Worm (Caenorhabditis elegans): Measurements from ENCODE around the gene lin-1.

- TF ChIP-seq tab-1 (GFP tag; IDR thresholded peaks at IDR 0.05) (no peak), med-1 (GFP tag; optimal IDR thresholded peaks at IDR 0.05; ENCODE audit: insufficient read depth) (no peak), cog-1 (tag; optimal IDR thresholded peaks at IDR 0.05) (no peak), flt-1 (GFP tag; IDR thresholded peaks at IDR 0.05) (no peak), T22C8.4 (GFP tag; IDR thresholded peaks at IDR 0.05) (no peak), klf-2 (GFP tag; conservative IDR thresholded peaks at IDR 0.05) (no peak), ztf-29 (GFP tag; IDR thresholded peaks at IDR 0.05) (no peak), ztf-23 (GFP tag; IDR thresholded peaks at IDR 0.05) (no peak), ref-1 (GFP tag; conservative IDR thresholded peaks at IDR 0.05) (no peak)
These were observed 3.4 kb downstream of the lin-1 start for ce11 chrIV:2296639-2297038.

Measured in whole organism, midembryonic.